Fruit fly (Drosophila melanogaster): ENCODE results near the gene CG2750.

dm6 chrX:12103740-12104139, 3.3 kb upstream of the CG2750 start, which contains the start of gene CG11356:
- TF ChIP-seq psq (GFP tag; optimal IDR thresholded peaks at IDR 0.05) (no peak), Rel (GFP tag; optimal IDR thresholded peaks at IDR 0.05) (no peak), Rel (tag; optimal IDR thresholded peaks at IDR 0.05) (no peak), Hr78 (GFP tag; optimal IDR thresholded peaks at IDR 0.05) (no peak)

Measured in whole organism, wandering third instar larva.